Fruit fly (Drosophila melanogaster): ENCODE data around the gene Kpc1.

- TF ChIP-seq gl (tag; optimal IDR thresholded peaks at IDR 0.05) (no peak), CG4496 (GFP tag; IDR thresholded peaks at IDR 0.05) (no peak), Snoo (tag; optimal IDR thresholded peaks at IDR 0.05) (no peak)
Observed at dm6 chr3R:15177230-15177629, 18.8 kb downstream of the Kpc1 start.

Data from whole organism, pupa.